Fruit fly (Drosophila melanogaster): ENCODE measurements around the gene Edem2.

Gene Edem2

dm6 chr2L:13145035-13145683, 46.8 kb upstream of the Edem2 start (continued):
- TF ChIP-seq Dll (GFP tag; IDR thresholded peaks at IDR 0.05; ENCODE audit: partially characterized antibody), result no peak
- TF ChIP-seq CHES-1-like (GFP tag; optimal IDR thresholded peaks at IDR 0.05), result peak; percentile 60
- TF ChIP-seq HmgD (GFP tag; optimal IDR thresholded peaks at IDR 0.05), result no peak
- TF ChIP-seq onecut (GFP tag; IDR thresholded peaks at IDR 0.05), result peak; percentile 51
- TF ChIP-seq az2 (GFP tag; optimal IDR thresholded peaks at IDR 0.05), result peak; percentile 39
- peak; percentile 55 for TF ChIP-seq CG6683 (GFP tag; optimal IDR thresholded peaks at IDR 0.05)
- peak; percentile 41 for TF ChIP-seq en (GFP tag; optimal IDR thresholded peaks at IDR 0.05)
- TF ChIP-seq CG2712 (tag; optimal IDR thresholded peaks at IDR 0.05), result peak; percentile 69
- TF ChIP-seq bowl (GFP tag; IDR thresholded peaks at IDR 0.05), result 0 out of 2 replicates have a peak, but pooled peaks have one; percentile 28
- peak in 1 of 2 experiments; percentile 34 for TF ChIP-seq bsh (GFP tag; optimal IDR thresholded peaks at IDR 0.05)
- no peak for TF ChIP-seq Elba2 (GFP tag; optimal IDR thresholded peaks at IDR 0.05)
- TF ChIP-seq CG2116 (GFP tag; optimal IDR thresholded peaks at IDR 0.05), result no peak
- TF ChIP-seq CG3847 (GFP tag; IDR thresholded peaks at IDR 0.05), result peak; percentile 86
- no peak for TF ChIP-seq CG34224 (GFP tag; IDR thresholded peaks at IDR 0.05; ENCODE audit: partially characterized antibody)
- TF ChIP-seq CG12219 (GFP tag; optimal IDR thresholded peaks at IDR 0.05), result peak; percentile 63
- peak; percentile 74 for TF ChIP-seq CG31441 (GFP tag; IDR thresholded peaks at IDR 0.05)
- TF ChIP-seq Lim3 (GFP tag; IDR thresholded peaks at IDR 0.05), result no peak
- peak; percentile 47 for TF ChIP-seq slou (GFP tag; optimal IDR thresholded peaks at IDR 0.05)
- TF ChIP-seq kay (GFP tag; optimal IDR thresholded peaks at IDR 0.05), result peak; percentile 46
- no peak for TF ChIP-seq croc (GFP tag; conservative IDR thresholded peaks at IDR 0.05)
- peak; percentile 74 for TF ChIP-seq CG7372 (GFP tag; IDR thresholded peaks at IDR 0.05)
- peak; percentile 66; the same call in 2 of the 3 replicates for TF ChIP-seq H15 (GFP tag; IDR thresholded peaks at IDR 0.05)
- TF ChIP-seq cwo (GFP tag; optimal IDR thresholded peaks at IDR 0.05), result peak; percentile 89
- TF ChIP-seq CG8089 (GFP tag; optimal IDR thresholded peaks at IDR 0.05), result peak; percentile 16
- no peak for TF ChIP-seq gcm (GFP tag; optimal IDR thresholded peaks at IDR 0.05)
- peak; percentile 48 for TF ChIP-seq ssp (GFP tag; IDR thresholded peaks at IDR 0.05)
- peak; percentile 45; the same call in 1 of the 2 replicates for TF ChIP-seq cas (GFP tag; IDR thresholded peaks at IDR 0.05)
- peak; percentile 64 for TF ChIP-seq Max (GFP tag; optimal IDR thresholded peaks at IDR 0.05)
- TF ChIP-seq CG14860 (GFP tag; IDR thresholded peaks at IDR 0.05; ENCODE audit: partially characterized antibody), result no peak
- TF ChIP-seq Bdp1 (GFP tag; optimal IDR thresholded peaks at IDR 0.05), result no peak
- TF ChIP-seq CG12071 (GFP tag; optimal IDR thresholded peaks at IDR 0.05), result peak; percentile 69
- TF ChIP-seq mirr (GFP tag; optimal IDR thresholded peaks at IDR 0.05), result peak; percentile 4
- peak; percentile 76 for TF ChIP-seq HLH3B (GFP tag; IDR thresholded peaks at IDR 0.05)
- TF ChIP-seq CG17912 (GFP tag; optimal IDR thresholded peaks at IDR 0.05), result no peak
- TF ChIP-seq Nf-YB (GFP tag; optimal IDR thresholded peaks at IDR 0.05), result peak; percentile 35
- TF ChIP-seq schlank (tag; optimal IDR thresholded peaks at IDR 0.05), result peak; percentile 6
- no peak for TF ChIP-seq CG9797 (GFP tag; optimal IDR thresholded peaks at IDR 0.05)
- peak; percentile 70 for TF ChIP-seq CG10274 (GFP tag; optimal IDR thresholded peaks at IDR 0.05)
- TF ChIP-seq CG14667 (GFP tag; IDR thresholded peaks at IDR 0.05), result peak; percentile 63
- peak; percentile 47 for TF ChIP-seq CG7928 (GFP tag; optimal IDR thresholded peaks at IDR 0.05)
- TF ChIP-seq Bgb (GFP tag; IDR thresholded peaks at IDR 0.05; ENCODE audit: partially characterized antibody), result no peak
- no peak for TF ChIP-seq bbx (GFP tag; IDR thresholded peaks at IDR 0.05; ENCODE audit: partially characterized antibody)
- peak; percentile 12 for TF ChIP-seq CG9876 (GFP tag; optimal IDR thresholded peaks at IDR 0.05)
- TF ChIP-seq ase (GFP tag; IDR thresholded peaks at IDR 0.05), result 0 out of 3 replicates have a peak, but pooled peaks have one; percentile 36
- no peak for TF ChIP-seq NC2α (GFP tag; optimal IDR thresholded peaks at IDR 0.05)
- TF ChIP-seq Ets65A (GFP tag), result peak; percentile 87
- TF ChIP-seq CG15696 (tag; optimal IDR thresholded peaks at IDR 0.05), result peak; percentile 12
- TF ChIP-seq Tbp (GFP tag; optimal IDR thresholded peaks at IDR 0.05), result no peak
- peak; percentile 60 for TF ChIP-seq Dip3 (GFP tag; optimal IDR thresholded peaks at IDR 0.05)
- no peak for TF ChIP-seq CG16813 (GFP tag; IDR thresholded peaks at IDR 0.05; ENCODE audit: partially characterized antibody)
